Worm (Caenorhabditis elegans) whole organism, early embryonic: Measurements from ENCODE around the gene srh-21.

Experiments used
- B0310.2 ChIP-seq: sonication (generic microtip); optimal IDR thresholded peaks from 2 replicates; lab custom pipeline; 2016; ENCODE audit warnings: mild to moderate bottlenecking, missing genetic modification characterization, missing compliant biosample characterization
- F13C5.2 ChIP-seq: sonication (generic microtip); optimal IDR thresholded peaks from 2 replicates; lab custom pipeline; 2017; ENCODE audit warnings: mild to moderate bottlenecking, missing genetic modification characterization, inconsistent platforms, missing compliant biosample characterization
- aly-1 ChIP-seq: sonication (generic microtip); optimal IDR thresholded peaks from 2 replicates; lab custom pipeline; 2016; ENCODE audit warnings: missing genetic modification characterization, missing compliant biosample characterization
- ama-1 ChIP-seq: fragments of 150-350 bp; optimal IDR thresholded peaks from 2 replicates; lab custom pipeline; 2014
- ceh-13 ChIP-seq: fragments of 200-800 bp; sonication (Bioruptor generic); optimal IDR thresholded peaks from 2 replicates; lab custom pipeline; 2018; ENCODE audit warnings: mild to moderate bottlenecking, missing genetic modification characterization, missing compliant biosample characterization
- ceh-36 ChIP-seq: sonication (generic microtip); optimal IDR thresholded peaks from 2 replicates; lab custom pipeline; 2016; ENCODE audit warnings: missing genetic modification characterization, inconsistent platforms, missing compliant biosample characterization
- ets-7 ChIP-seq: sonication (generic microtip); optimal IDR thresholded peaks from 2 replicates; lab custom pipeline; 2016; ENCODE audit warnings: missing genotype, missing genetic modification characterization, missing compliant biosample characterization
- flt-1 ChIP-seq: fragments of 200-800 bp; sonication (Bioruptor generic); IDR thresholded peaks from 2 replicates; pipeline ENCODE4 v1.3.6; 2022; ENCODE audit warnings: missing genetic modification characterization, missing compliant biosample characterization
- hmbx-1 ChIP-seq: sonication (generic microtip); optimal IDR thresholded peaks from 2 replicates; lab custom pipeline; 2016; ENCODE audit warnings: mild to moderate bottlenecking, missing genetic modification characterization, missing compliant biosample characterization
- pes-1 ChIP-seq: fragments of 200-800 bp; sonication (Bioruptor generic); IDR thresholded peaks from 2 replicates; pipeline ENCODE4 v1.3.6; 2022; ENCODE audit warnings: missing genetic modification reagents, missing genetic modification characterization, missing compliant biosample characterization
- tbx-11 ChIP-seq: fragments of 200-800 bp; sonication (Bioruptor generic); IDR thresholded peaks from 2 replicates; pipeline ENCODE4 v1.3.6; 2022; ENCODE audit warnings: missing genetic modification characterization, missing compliant biosample characterization

- TF ChIP-seq ceh-13 (GFP tag; lab: Kevin White, UChicago) (no peak), aly-1 (tag; lab: Kevin White, UChicago) (no peak), pes-1 (GFP tag; lab: Robert Waterston, UW) (no peak), B0310.2 (tag; lab: Kevin White, UChicago) (no peak), flt-1 (GFP tag; lab: Robert Waterston, UW) (no peak), F13C5.2 (no peak), ets-7 (tag; lab: Kevin White, UChicago) (no peak), ama-1 (lab: Kevin White, UChicago) (no peak), hmbx-1 (tag; lab: Kevin White, UChicago) (no peak), ceh-36 (tag; lab: Kevin White, UChicago) (no peak), tbx-11 (GFP tag; lab: Robert Waterston, UW) (no peak)
Measured at ce11 chrV:4937337-4937736, 10.9 kb downstream of the srh-21 start.
